Fruit fly (Drosophila melanogaster) whole organism, wandering third instar larva: Measurements from ENCODE around the gene ddbt.

ENCODE experiments used
- Abd-B ChIP-seq: fragments of >200 bp; optimal IDR thresholded peaks from 2 replicates; lab custom pipeline; 2017; ENCODE audit warnings: missing biosample characterization, missing genetic modification characterization
- CG32264 ChIP-seq: fragments of 200-800 bp; sonication (Bioruptor generic); optimal IDR thresholded peaks from 2 replicates; lab custom pipeline; 2016; ENCODE audit warnings: missing biosample characterization, missing genetic modification characterization
- CG9705 ChIP-seq: fragments of 200-800 bp; sonication (Bioruptor generic); optimal IDR thresholded peaks from 2 replicates; lab custom pipeline; 2018; ENCODE audit warnings: missing biosample characterization, mild to moderate bottlenecking, missing genetic modification characterization
- Dif ChIP-seq: fragments of 200-275, 200-300 bp; sonication (Bioruptor generic); optimal IDR thresholded peaks from 2 replicates; lab custom pipeline; 2018; ENCODE audit warnings: missing biosample characterization, missing genetic modification characterization; ENCODE audit not compliant: partially characterized antibody
- GATAd ChIP-seq: sonication (Bioruptor generic); optimal IDR thresholded peaks from 2 replicates; lab custom pipeline; 2016; ENCODE audit warnings: missing biosample characterization, missing genetic modification characterization
- HLH106 ChIP-seq: fragments of 200-800 bp; optimal IDR thresholded peaks from 3 replicates; lab custom pipeline; 2019; ENCODE audit warnings: missing biosample characterization, mild to moderate bottlenecking, missing genetic modification characterization, moderate library complexity
- Hnf4 ChIP-seq: fragments of 200-800 bp; sonication (Bioruptor generic); optimal IDR thresholded peaks from 2 replicates; lab custom pipeline; 2016; ENCODE audit warnings: missing biosample characterization, mild to moderate bottlenecking, missing genetic modification characterization
- Hr83 ChIP-seq: fragments of 200-300 bp; sonication (Bioruptor generic); optimal IDR thresholded peaks from 2 replicates; lab custom pipeline; 2016; ENCODE audit warnings: missing biosample characterization, mild to moderate bottlenecking, missing genetic modification characterization, moderate library complexity; ENCODE audit not compliant: poor library complexity, severe bottlenecking
- Jra ChIP-seq: sonication (Bioruptor generic); optimal IDR thresholded peaks from 2 replicates; lab custom pipeline; 2016; ENCODE audit warnings: missing biosample characterization, missing genetic modification characterization
- Mio ChIP-seq: sonication (Bioruptor generic); optimal IDR thresholded peaks from 2 replicates; lab custom pipeline; 2016; ENCODE audit warnings: missing biosample characterization, missing genetic modification characterization
- Myc ChIP-seq: fragments of >200 bp; optimal IDR thresholded peaks from 2 replicates; lab custom pipeline; 2017
- N ChIP-seq: fragments of >200 bp; optimal IDR thresholded peaks from 2 replicates; lab custom pipeline; 2018; ENCODE audit warnings: missing biosample characterization, missing external identifiers, missing genetic modification characterization
- OdsH ChIP-seq: fragments of 200-800 bp; sonication (Bioruptor generic); optimal IDR thresholded peaks from 2 replicates; lab custom pipeline; 2016; ENCODE audit warnings: missing biosample characterization, mild to moderate bottlenecking, missing genetic modification characterization
- Rel ChIP-seq, 2 experiments: fragments of 200-800 bp; sonication (Bioruptor generic) in 1 of 2; optimal IDR thresholded peaks; 2 replicates in 1 of 2; 3 replicates in 1 of 2; lab custom pipeline; 2016 to 2019; ENCODE audit warnings: mild to moderate bottlenecking in 2 of 2, missing biosample characterization in 2 of 2, missing genetic modification characterization in 2 of 2, moderate library complexity in 1 of 2
- Sp1 ChIP-seq: fragments of 200-800 bp; sonication (Bioruptor generic); optimal IDR thresholded peaks from 3 replicates; lab custom pipeline; 2019; ENCODE audit warnings: missing biosample characterization, mild to moderate bottlenecking, missing genetic modification characterization, moderate library complexity
- Vsx2 ChIP-seq: fragments of 200-300, 225-300 bp; sonication (Bioruptor generic); optimal IDR thresholded peaks from 2 replicates; lab custom pipeline; 2018; ENCODE audit warnings: missing biosample characterization, missing genetic modification characterization; ENCODE audit not compliant: partially characterized antibody
- brk ChIP-seq: fragments of 200-800 bp; sonication (Bioruptor generic); optimal IDR thresholded peaks from 2 replicates; lab custom pipeline; 2016; ENCODE audit warnings: missing biosample characterization, mild to moderate bottlenecking, missing genetic modification characterization
- dl ChIP-seq, 2 experiments: fragments of 175-275, 200-275 bp in 1 of 2; fragments of 200-275 bp in 1 of 2; sonication (Bioruptor generic); optimal IDR thresholded peaks; lab custom pipeline; 2018; ENCODE audit warnings: mild to moderate bottlenecking in 2 of 2, missing biosample characterization in 2 of 2, missing genetic modification characterization in 2 of 2, moderate library complexity in 2 of 2; ENCODE audit not compliant: partially characterized antibody in 2 of 2, insufficient read depth in 1 of 2
- dmrt93B ChIP-seq: fragments of 200-800 bp; sonication (Bioruptor generic); optimal IDR thresholded peaks from 2 replicates; lab custom pipeline; 2018; ENCODE audit warnings: missing biosample characterization, mild to moderate bottlenecking, missing genetic modification characterization
- dsf ChIP-seq: sonication (Bioruptor generic); optimal IDR thresholded peaks from 2 replicates; lab custom pipeline; 2016; ENCODE audit warnings: missing biosample characterization, missing genetic modification characterization, borderline replicate concordance
- ey ChIP-seq: fragments of 200-800 bp; sonication (Bioruptor generic); optimal IDR thresholded peaks from 2 replicates; lab custom pipeline; 2016; ENCODE audit warnings: missing biosample characterization, missing genetic modification characterization
- foxo ChIP-seq, 2 experiments: fragments of 200-800 bp; sonication (Bioruptor generic); optimal IDR thresholded peaks; 2 replicates in 1 of 2; 3 replicates in 1 of 2; lab custom pipeline; 2016 to 2017; ENCODE audit warnings: missing biosample characterization in 2 of 2, missing genetic modification characterization in 2 of 2
- fru ChIP-seq: fragments of 200-800 bp; sonication (Bioruptor generic); optimal IDR thresholded peaks from 3 replicates; lab custom pipeline; 2016; ENCODE audit warnings: missing biosample characterization, mild to moderate bottlenecking, missing genetic modification characterization
- h ChIP-seq: fragments of 200-800 bp; sonication (Bioruptor generic); optimal IDR thresholded peaks from 3 replicates; lab custom pipeline; 2016; ENCODE audit warnings: missing biosample characterization, mild to moderate bottlenecking, missing genetic modification characterization
- jim ChIP-seq: fragments of 175-275, 200-325 bp; sonication (Bioruptor generic); optimal IDR thresholded peaks from 2 replicates; lab custom pipeline; 2016; ENCODE audit warnings: missing biosample characterization, mild to moderate bottlenecking, missing genetic modification characterization
- lola ChIP-seq: fragments of >200 bp; optimal IDR thresholded peaks from 2 replicates; lab custom pipeline; 2017; ENCODE audit warnings: missing biosample characterization, missing genetic modification characterization
- pan ChIP-seq: fragments of >200 bp; optimal IDR thresholded peaks from 2 replicates; lab custom pipeline; 2017
- psq ChIP-seq: fragments of 200-800 bp; sonication (Bioruptor generic); optimal IDR thresholded peaks from 3 replicates; lab custom pipeline; 2017; ENCODE audit warnings: missing biosample characterization, mild to moderate bottlenecking, missing genetic modification characterization, moderate library complexity
- rgr ChIP-seq: fragments of 200-800 bp; sonication (Bioruptor generic); optimal IDR thresholded peaks from 3 replicates; lab custom pipeline; 2016; ENCODE audit warnings: missing biosample characterization, mild to moderate bottlenecking, missing genetic modification characterization
- sage ChIP-seq: fragments of 200-800 bp; sonication (Bioruptor generic); optimal IDR thresholded peaks from 2 replicates; lab custom pipeline; 2016; ENCODE audit warnings: missing biosample characterization, mild to moderate bottlenecking, missing genetic modification characterization
- sv ChIP-seq: fragments of 200-800 bp; sonication (Bioruptor generic); optimal IDR thresholded peaks from 3 replicates; lab custom pipeline; 2016; ENCODE audit warnings: missing biosample characterization, missing genetic modification characterization
- usp ChIP-seq: fragments of >200 bp; optimal IDR thresholded peaks from 2 replicates; lab custom pipeline; 2017; ENCODE audit warnings: missing biosample characterization, missing genetic modification characterization

Gene ddbt

DNA sequence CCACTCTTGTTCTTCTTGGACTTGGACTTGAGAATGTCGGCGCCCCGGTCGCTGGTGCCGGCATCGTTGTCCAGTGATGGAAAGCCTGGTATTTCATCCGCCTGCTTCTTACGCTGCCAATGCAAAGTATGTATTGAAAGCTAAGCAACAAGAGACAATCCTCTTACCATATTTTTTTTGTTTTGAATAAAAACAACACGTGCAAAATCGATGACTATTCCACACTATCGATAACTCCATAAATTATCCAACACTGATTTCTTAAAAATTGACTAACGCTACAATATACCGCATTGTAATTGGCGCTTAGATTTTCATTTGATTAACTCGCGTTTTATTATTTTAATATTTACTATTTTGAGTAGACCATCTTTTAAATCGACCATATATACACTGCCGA is 7.6 kb downstream of the ddbt start, which contains the start of gene CG32344:
TSS of gene CG32344 (minus strand) at position 235 of the 400 bp plus-strand sequence.
- TF ChIP-seq dl (GFP tag; optimal IDR thresholded peaks at IDR 0.05; lab: Kevin White, UChicago; ENCODE audit: insufficient read depth in 1 of 2, partially characterized antibody in 2 of 2) (no peak), lola (GFP tag; lab: Kevin White, UChicago) (no peak), Myc (lab: Kevin White, UChicago) (peak; percentile 63), dsf (GFP tag; lab: Kevin White, UChicago) (no peak), Jra (GFP tag; lab: Kevin White, UChicago) (peak; percentile 25), usp (no peak)
- TF ChIP-seq, all 38 proteins: peak for 2

DNA sequence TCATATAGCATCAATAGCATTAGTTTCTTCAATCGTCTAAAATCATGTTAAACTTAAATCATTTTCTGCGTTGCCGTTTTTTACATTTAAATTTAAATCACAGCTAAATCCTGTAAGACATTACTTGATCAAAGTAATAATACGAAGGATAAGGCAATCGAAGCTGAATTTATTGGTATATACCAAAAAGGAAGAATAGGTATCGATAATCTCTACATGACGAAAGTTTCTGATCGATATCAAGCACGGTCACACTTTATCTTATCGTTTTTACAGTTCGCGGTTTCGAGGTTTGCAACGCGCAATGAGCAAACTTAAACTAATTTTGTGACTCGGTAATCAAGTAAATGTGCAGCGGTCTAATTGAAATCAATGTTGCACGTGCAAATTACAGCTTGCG is 10.9 kb downstream of the ddbt start, which contains the start of the genes Atac3 and Ptpmeg:
TSS of gene Atac3 (minus strand) at position 160 of the 400 bp plus-strand sequence.
TSS of gene Ptpmeg (plus strand) at position 265 of the 400 bp plus-strand sequence.
- no peak for TF ChIP-seq psq (GFP tag; lab: Kevin White, UChicago)
- TF ChIP-seq Abd-B (GFP tag; lab: Kevin White, UChicago) = no peak
- TF ChIP-seq lola (GFP tag; lab: Kevin White, UChicago) = no peak
- TF ChIP-seq fru = no peak
- TF ChIP-seq Myc (lab: Kevin White, UChicago) = peak; percentile 29
- no peak for TF ChIP-seq Vsx2 (GFP tag; lab: Kevin White, UChicago)

DNA sequence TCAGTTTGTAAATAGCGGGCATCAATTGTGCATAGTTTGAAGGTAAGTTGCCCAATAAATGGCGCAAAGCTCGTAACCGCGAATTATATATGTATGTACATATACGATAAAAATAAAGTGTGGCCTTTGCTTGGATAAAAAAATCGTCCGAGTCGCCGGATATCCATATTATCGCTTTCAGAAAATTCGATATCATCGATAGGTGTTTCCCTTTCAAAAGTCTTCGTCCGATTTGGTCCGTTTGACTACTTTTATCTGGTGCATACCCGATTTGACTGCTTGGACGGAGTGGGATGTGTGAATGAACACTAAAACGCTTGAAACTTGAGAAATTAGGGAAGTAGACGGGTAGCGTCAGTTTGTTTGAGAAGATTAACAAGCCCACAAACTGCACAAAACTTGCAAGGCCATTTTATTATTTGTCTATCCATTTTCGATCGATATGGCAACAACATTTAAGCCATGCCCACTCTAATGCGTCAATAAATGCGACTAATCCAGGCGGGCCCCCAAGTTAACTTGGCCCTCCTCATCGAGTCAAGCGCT is 12.3 kb downstream of the ddbt start:
- TF ChIP-seq Mio (GFP tag; lab: Kevin White, UChicago) = no peak
- TF ChIP-seq jim (GFP tag; lab: Kevin White, UChicago) = no peak
- no peak for TF ChIP-seq fru
- no peak for TF ChIP-seq OdsH (GFP tag; lab: Kevin White, UChicago)
- TF ChIP-seq CG9705 (GFP tag; lab: Kevin White, UChicago) = peak; percentile 12
- TF ChIP-seq Rel (GFP tag; optimal IDR thresholded peaks at IDR 0.05; lab: Kevin White, UChicago) = no peak
- TF ChIP-seq Rel (tag; optimal IDR thresholded peaks at IDR 0.05; lab: Kevin White, UChicago) = peak; percentile 64
- no peak for TF ChIP-seq Myc (lab: Kevin White, UChicago)
- no peak for TF ChIP-seq GATAd (GFP tag; lab: Kevin White, UChicago)
- no peak for TF ChIP-seq Dif
- no peak for TF ChIP-seq Vsx2 (GFP tag; lab: Kevin White, UChicago)
- no peak for TF ChIP-seq rgr (GFP tag; lab: Kevin White, UChicago)

- TF ChIP-seq dl (GFP tag; optimal IDR thresholded peaks at IDR 0.05; lab: Kevin White, UChicago; ENCODE audit: insufficient read depth in 1 of 2, partially characterized antibody in 2 of 2) (peak in 1 of 2 experiments; percentile 26), lola (GFP tag; lab: Kevin White, UChicago) (no peak), Vsx2 (GFP tag; lab: Kevin White, UChicago) (peak; percentile 98), Sp1 (GFP tag; lab: Kevin White, UChicago) (peak; percentile 35), pan (lab: Kevin White, UChicago) (no peak), foxo (GFP tag; optimal IDR thresholded peaks at IDR 0.05; lab: Kevin White, UChicago) (no peak), Rel (GFP tag; optimal IDR thresholded peaks at IDR 0.05; lab: Kevin White, UChicago) (no peak), Rel (tag; optimal IDR thresholded peaks at IDR 0.05; lab: Kevin White, UChicago) (peak; percentile 11), sv (GFP tag; lab: Kevin White, UChicago) (no peak), Mio (GFP tag; lab: Kevin White, UChicago) (no peak), Hr83 (GFP tag; lab: Kevin White, UChicago) (peak; percentile 3), Hnf4 (no peak), Dif (peak; percentile 57), sage (no peak), Myc (lab: Kevin White, UChicago) (peak; percentile 83), rgr (GFP tag; lab: Kevin White, UChicago) (peak; percentile 29), GATAd (GFP tag; lab: Kevin White, UChicago) (no peak), HLH106 (peak; percentile 10)
- TF ChIP-seq, all 38 proteins: peak for 9
Observed at dm6 chr3L:331842-332802, 15.2 kb downstream of the ddbt start, which contains the start of gene mthl9. Gene mthl9, minus strand, starts transcription at chr3L:332309.

dm6 chr3L:337148-337547 is 20.3 kb downstream of the ddbt start:
- no peak for TF ChIP-seq Dif
- TF ChIP-seq usp = no peak
- no peak for TF ChIP-seq N (GFP tag; lab: Kevin White, UChicago)
- TF ChIP-seq Hr83 (GFP tag; lab: Kevin White, UChicago) = no peak
- no peak for TF ChIP-seq brk (GFP tag; lab: Kevin White, UChicago)
- TF ChIP-seq dl (GFP tag; optimal IDR thresholded peaks at IDR 0.05; lab: Kevin White, UChicago; ENCODE audit: insufficient read depth in 1 of 2, partially characterized antibody in 2 of 2) = no peak
- TF ChIP-seq CG32264 (GFP tag; lab: Kevin White, UChicago) = no peak
- no peak for TF ChIP-seq pan (lab: Kevin White, UChicago)
- no peak for TF ChIP-seq Myc (lab: Kevin White, UChicago)
- no peak for TF ChIP-seq h (GFP tag; lab: Kevin White, UChicago)
- no peak for TF ChIP-seq foxo (GFP tag; optimal IDR thresholded peaks at IDR 0.05; lab: Kevin White, UChicago)
- no peak for TF ChIP-seq sv (GFP tag; lab: Kevin White, UChicago)
- TF ChIP-seq Hnf4 = no peak
- no peak for TF ChIP-seq Vsx2 (GFP tag; lab: Kevin White, UChicago)
- no peak for TF ChIP-seq dmrt93B
- TF ChIP-seq ey (GFP tag; lab: Kevin White, UChicago) = no peak
- TF ChIP-seq OdsH (GFP tag; lab: Kevin White, UChicago) = no peak
